Fruit fly (Drosophila melanogaster): ENCODE data around the gene tnc.

tnc gene

DNA sequence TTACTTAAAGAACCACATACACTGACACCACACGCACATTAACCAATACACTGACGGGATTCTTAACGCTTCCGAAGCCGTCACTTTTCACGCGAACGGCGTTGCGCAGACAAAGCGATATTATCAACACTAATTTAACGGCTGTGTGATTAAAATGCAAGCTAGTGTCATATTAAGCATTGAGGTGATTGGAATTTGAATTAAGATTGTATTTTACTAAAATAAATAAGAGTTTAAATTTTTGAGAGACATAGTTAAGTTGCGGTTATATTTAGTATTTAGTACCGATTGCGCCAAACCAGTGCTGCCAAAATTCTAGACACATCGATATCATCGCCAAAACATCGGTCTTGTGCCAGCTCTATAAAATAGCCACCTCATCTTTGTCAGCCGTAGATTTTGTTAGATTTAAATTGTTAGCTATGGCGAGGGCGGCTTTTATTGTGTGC, 54.9 kb downstream of the tnc start, which contains the start of the genes Ythdf and bai (continued):
- TF ChIP-seq CG13287 (GFP tag; IDR thresholded peaks at IDR 0.05; ENCODE audit: partially characterized antibody) (peak; percentile 91), dati (GFP tag; IDR thresholded peaks at IDR 0.05) (no peak), Hr78 (GFP tag; optimal IDR thresholded peaks at IDR 0.05) (no peak), Taf1 (GFP tag; IDR thresholded peaks at IDR 0.05) (no peak), CG10565 (GFP tag; optimal IDR thresholded peaks at IDR 0.05) (no peak), Spps (tag; optimal IDR thresholded peaks at IDR 0.05) (no peak), Bteb2 (GFP tag; optimal IDR thresholded peaks at IDR 0.05) (peak; percentile 53), sr (GFP tag; IDR thresholded peaks at IDR 0.05) (no peak), p53 (GFP tag; optimal IDR thresholded peaks at IDR 0.05) (no peak), CG32532 (GFP tag; IDR thresholded peaks at IDR 0.05) (peak; percentile 48; the same call in 1 of the 2 replicates), emc (GFP tag; optimal IDR thresholded peaks at IDR 0.05) (no peak), CG34376 (GFP tag; optimal IDR thresholded peaks at IDR 0.05) (peak; percentile 13), Hsf (GFP tag; optimal IDR thresholded peaks at IDR 0.05) (peak; percentile 50), CG6272 (GFP tag; IDR thresholded peaks at IDR 0.05) (no peak), CG13775 (GFP tag; optimal IDR thresholded peaks at IDR 0.05) (peak; percentile 46), Oli (tag; optimal IDR thresholded peaks at IDR 0.05) (no peak), dmrt11E (tag; optimal IDR thresholded peaks at IDR 0.05) (peak; percentile 34), Oaz (GFP tag; IDR thresholded peaks at IDR 0.05) (no peak), D19A (tag; optimal IDR thresholded peaks at IDR 0.05) (no peak), CG10209 (GFP tag; optimal IDR thresholded peaks at IDR 0.05) (no peak), CG6854 (GFP tag; optimal IDR thresholded peaks at IDR 0.05) (no peak), fd3F (GFP tag; optimal IDR thresholded peaks at IDR 0.05) (no peak), Eip74EF (GFP tag; optimal IDR thresholded peaks at IDR 0.05) (no peak), CG6683 (GFP tag; optimal IDR thresholded peaks at IDR 0.05) (no peak), trem (tag; optimal IDR thresholded peaks at IDR 0.05) (peak; percentile 76), CG12104 (GFP tag; optimal IDR thresholded peaks at IDR 0.05) (no peak), CG4404 (GFP tag; IDR thresholded peaks at IDR 0.05) (no peak), Sin3A (optimal IDR thresholded peaks at IDR 0.05) (peak; percentile 95), HHEX (GFP tag; optimal IDR thresholded peaks at IDR 0.05) (no peak), br (optimal IDR thresholded peaks at IDR 0.05) (no peak), zf30C (GFP tag; optimal IDR thresholded peaks at IDR 0.05) (no peak), unc-4 (GFP tag; IDR thresholded peaks at IDR 0.05; ENCODE audit: partially characterized antibody) (peak; percentile 92), lola (GFP tag; optimal IDR thresholded peaks at IDR 0.05) (peak in 1 of 3 experiments; percentile 27), CG14667 (GFP tag; IDR thresholded peaks at IDR 0.05) (no peak), slbo (GFP tag; IDR thresholded peaks at IDR 0.05) (peak; percentile 64; the same call in 1 of the 2 replicates), Hmr (GFP tag; optimal IDR thresholded peaks at IDR 0.05) (no peak), CG3065 (GFP tag; optimal IDR thresholded peaks at IDR 0.05) (no peak), CG8478 (optimal IDR thresholded peaks at IDR 0.05) (peak; percentile 40), az2 (GFP tag; optimal IDR thresholded peaks at IDR 0.05) (peak; percentile 15), Mad (GFP tag; optimal IDR thresholded peaks at IDR 0.05) (peak; percentile 52), Ravus (GFP tag; IDR thresholded peaks at IDR 0.05) (no peak), twi (tag; optimal IDR thresholded peaks at IDR 0.05) (no peak), CG10462 (GFP tag; optimal IDR thresholded peaks at IDR 0.05) (no peak), gce (GFP tag; IDR thresholded peaks at IDR 0.05) (no peak), ap (GFP tag; IDR thresholded peaks at IDR 0.05) (no peak), Dll (GFP tag; IDR thresholded peaks at IDR 0.05; ENCODE audit: partially characterized antibody) (peak; percentile 91), repo (GFP tag; optimal IDR thresholded peaks at IDR 0.05) (no peak), CG16779 (GFP tag; IDR thresholded peaks at IDR 0.05) (no peak), kah (GFP tag; optimal IDR thresholded peaks at IDR 0.05) (no peak), tll (GFP tag; optimal IDR thresholded peaks at IDR 0.05) (no peak), ro (GFP tag; IDR thresholded peaks at IDR 0.05) (no peak), onecut (GFP tag; IDR thresholded peaks at IDR 0.05) (no peak)
